Fruit fly (Drosophila melanogaster) whole organism, embryonic: Measurements from ENCODE around the gene CG9839.

Source experiments
- Atf3 ChIP-seq: fragments of 200-800 bp; sonication (Bioruptor generic); optimal IDR thresholded peaks from 3 replicates; lab custom pipeline; 2016; ENCODE audit warnings: missing biosample characterization, missing genetic modification characterization
- CG10431 ChIP-seq: fragments of 200-800 bp; sonication (Bioruptor generic); optimal IDR thresholded peaks from 3 replicates; lab custom pipeline; 2018; ENCODE audit warnings: missing biosample characterization, mild to moderate bottlenecking, missing genetic modification characterization
- CG10462 ChIP-seq: fragments of 200-800 bp; sonication (Bioruptor generic); optimal IDR thresholded peaks from 2 replicates; lab custom pipeline; 2016; ENCODE audit warnings: missing biosample characterization, missing genetic modification characterization
- CG10543 ChIP-seq: fragments of 200-800 bp; sonication (Bioruptor generic); optimal IDR thresholded peaks from 3 replicates; lab custom pipeline; 2017; ENCODE audit warnings: missing biosample characterization, mild to moderate bottlenecking, missing genetic modification characterization, moderate library complexity
- CG10979 ChIP-seq: fragments of 200-800 bp; sonication (Bioruptor generic); optimal IDR thresholded peaks from 2 replicates; lab custom pipeline; 2018; ENCODE audit warnings: missing biosample characterization, mild to moderate bottlenecking, missing genetic modification characterization, moderate library complexity
- CG17359 ChIP-seq: fragments of 200-800 bp; sonication (Bioruptor generic); optimal IDR thresholded peaks from 3 replicates; lab custom pipeline; 2018; ENCODE audit warnings: missing biosample characterization, mild to moderate bottlenecking, missing genetic modification characterization, moderate library complexity
- CG17829 ChIP-seq: fragments of 200-800 bp; optimal IDR thresholded peaks from 2 replicates; lab custom pipeline; 2019; ENCODE audit warnings: missing biosample characterization, mild to moderate bottlenecking, missing genetic modification characterization, moderate library complexity
- CG17912 ChIP-seq: fragments of 200-800 bp; sonication (Bioruptor generic); optimal IDR thresholded peaks from 2 replicates; lab custom pipeline; 2018; ENCODE audit warnings: missing biosample characterization, mild to moderate bottlenecking, missing genetic modification characterization
- CG31224 ChIP-seq: fragments of 200-800 bp; sonication (Bioruptor generic); IDR thresholded peaks from 2 replicates; pipeline ENCODE4 v1.3.6; 2022; ENCODE audit warnings: missing biosample characterization, missing genetic modification characterization
- CG31441 ChIP-seq: fragments of 200-800 bp; sonication (Bioruptor generic); IDR thresholded peaks from 2 replicates; pipeline ENCODE4 v1.3.6; 2022; ENCODE audit warnings: missing biosample characterization, missing genetic modification characterization
- CG6175 ChIP-seq: fragments of 200-800 bp; sonication (Bioruptor generic); IDR thresholded peaks from 3 replicates; pipeline ENCODE4 v1.3.6; 2022; ENCODE audit warnings: missing biosample characterization, missing genetic modification characterization
- CG6683 ChIP-seq: fragments of 200-800 bp; sonication (Bioruptor generic); optimal IDR thresholded peaks from 2 replicates; lab custom pipeline; 2017; ENCODE audit warnings: missing biosample characterization, mild to moderate bottlenecking, missing genetic modification characterization, missing genetic modification reagents
- CoRest ChIP-seq: fragments of 200-800 bp; sonication (Bioruptor generic); optimal IDR thresholded peaks from 3 replicates; lab custom pipeline; 2018; ENCODE audit warnings: missing biosample characterization, mild to moderate bottlenecking, missing genetic modification characterization, moderate library complexity
- ERR ChIP-seq: fragments of 200-800 bp; sonication (Bioruptor generic); optimal IDR thresholded peaks from 2 replicates; lab custom pipeline; 2016; ENCODE audit warnings: missing biosample characterization, missing genetic modification characterization
- Fer2 ChIP-seq: fragments of 200-800 bp; sonication (Bioruptor generic); optimal IDR thresholded peaks from 2 replicates; lab custom pipeline; 2018; ENCODE audit warnings: missing biosample characterization, mild to moderate bottlenecking, missing genetic modification characterization, moderate library complexity
- HLH4C ChIP-seq: fragments of 200-800 bp; sonication (Bioruptor generic); IDR thresholded peaks from 3 replicates; pipeline ENCODE4 v1.3.6; 2022; ENCODE audit warnings: missing biosample characterization, missing genetic modification characterization; ENCODE audit not compliant: partially characterized antibody
- Hey ChIP-seq: fragments of 200-800 bp; sonication (Bioruptor generic); optimal IDR thresholded peaks from 3 replicates; lab custom pipeline; 2018; ENCODE audit warnings: missing biosample characterization, mild to moderate bottlenecking, missing genetic modification characterization
- Lim3 ChIP-seq: fragments of 200-800 bp; sonication (Bioruptor generic); IDR thresholded peaks from 2 replicates; pipeline ENCODE4 v1.3.6; 2022; ENCODE audit warnings: missing biosample characterization, missing genetic modification characterization
- NC2α ChIP-seq: fragments of 200-800 bp; sonication (Bioruptor generic); optimal IDR thresholded peaks from 2 replicates; lab custom pipeline; 2016; ENCODE audit warnings: missing biosample characterization, missing genetic modification characterization
- Neu2 ChIP-seq: fragments of 200-800 bp; sonication (Bioruptor generic); optimal IDR thresholded peaks from 3 replicates; lab custom pipeline; 2016; ENCODE audit warnings: missing biosample characterization, missing genetic modification characterization, borderline replicate concordance
- PHDP ChIP-seq: fragments of 200-800 bp; sonication (Bioruptor generic); optimal IDR thresholded peaks from 3 replicates; lab custom pipeline; 2018; ENCODE audit warnings: missing biosample characterization, mild to moderate bottlenecking, missing genetic modification characterization, moderate library complexity
- Rfx ChIP-seq: fragments of 200-800 bp; sonication (Bioruptor generic); IDR thresholded peaks from 2 replicates; pipeline ENCODE4 v1.3.6; 2022; ENCODE audit warnings: missing biosample characterization, missing genetic modification characterization
- Stat92E ChIP-seq, 3 experiments: fragments of >200 bp in 2 of 3; fragments of 200-800 bp in 1 of 3; sonication (Bioruptor generic) in 1 of 3; optimal IDR thresholded peaks; 2 replicates each; lab custom pipeline; 2017 to 2019; ENCODE audit warnings: missing biosample characterization in 3 of 3, missing genetic modification characterization in 3 of 3, mild to moderate bottlenecking in 1 of 3, moderate library complexity in 1 of 3
- Usf ChIP-seq: fragments of 200-800 bp; sonication (Bioruptor generic); optimal IDR thresholded peaks from 2 replicates; lab custom pipeline; 2017; ENCODE audit warnings: missing genotype, missing biosample characterization, missing genetic modification characterization
- Vsx1 ChIP-seq: fragments of 200-800 bp; sonication (Bioruptor generic); optimal IDR thresholded peaks from 2 replicates; lab custom pipeline; 2017; ENCODE audit warnings: missing biosample characterization, mild to moderate bottlenecking, missing genetic modification characterization, missing genetic modification reagents
- chm ChIP-seq: fragments of 200-800 bp; sonication (Bioruptor generic); IDR thresholded peaks from 2 replicates; pipeline ENCODE4 v1.3.6; 2022; ENCODE audit warnings: missing biosample characterization, missing genetic modification characterization
- cwo ChIP-seq: fragments of 200-800 bp; sonication (Bioruptor generic); optimal IDR thresholded peaks from 3 replicates; lab custom pipeline; 2017; ENCODE audit warnings: missing biosample characterization, missing genetic modification characterization, mild to moderate bottlenecking, moderate library complexity, missing genetic modification reagents
- dm ChIP-seq: fragments of 200-800 bp; sonication (Bioruptor generic); optimal IDR thresholded peaks from 3 replicates; lab custom pipeline; 2016; ENCODE audit warnings: missing biosample characterization, missing genetic modification characterization
- ems ChIP-seq: fragments of 200-800 bp; sonication (Bioruptor generic); optimal IDR thresholded peaks from 3 replicates; lab custom pipeline; 2016; ENCODE audit warnings: missing biosample characterization, missing genetic modification characterization
- fd102C ChIP-seq: fragments of 200-800 bp; sonication (Bioruptor generic); optimal IDR thresholded peaks from 2 replicates; lab custom pipeline; 2018; ENCODE audit warnings: missing biosample characterization, mild to moderate bottlenecking, missing genetic modification characterization, moderate library complexity
- fd3F ChIP-seq: fragments of 200-800 bp; sonication (Bioruptor generic); optimal IDR thresholded peaks from 2 replicates; lab custom pipeline; 2018; ENCODE audit warnings: missing biosample characterization, mild to moderate bottlenecking, missing genetic modification characterization, moderate library complexity
- fd64A ChIP-seq: fragments of 200-800 bp; sonication (Bioruptor generic); optimal IDR thresholded peaks from 3 replicates; lab custom pipeline; 2018; ENCODE audit warnings: missing biosample characterization, mild to moderate bottlenecking, missing genetic modification characterization
- fu2 ChIP-seq: fragments of 200-800 bp; sonication (Bioruptor generic); optimal IDR thresholded peaks from 2 replicates; lab custom pipeline; 2016; ENCODE audit warnings: missing biosample characterization, missing genetic modification characterization
- gfzf ChIP-seq: fragments of 200-800 bp; sonication (Bioruptor generic); optimal IDR thresholded peaks from 2 replicates; lab custom pipeline; 2016; ENCODE audit warnings: missing biosample characterization, mild to moderate bottlenecking, missing genetic modification characterization, moderate library complexity
- gsb ChIP-seq: fragments of 200-800 bp; sonication (Bioruptor generic); IDR thresholded peaks from 2 replicates; pipeline ENCODE4 v1.3.6; 2022; ENCODE audit warnings: missing biosample characterization, missing genetic modification characterization
- gt ChIP-seq: fragments of 200-800 bp; sonication (Bioruptor generic); IDR thresholded peaks from 2 replicates; pipeline ENCODE4 v1.3.6; 2022; ENCODE audit warnings: missing biosample characterization, missing genetic modification characterization
- hkb ChIP-seq, 2 experiments: fragments of 200-800 bp in 1 of 2; fragments of >200 bp in 1 of 2; sonication (Bioruptor generic) in 1 of 2; IDR thresholded peaks in 1 of 2; optimal IDR thresholded peaks in 1 of 2; 2 replicates each; pipeline versions ENCODE4 v1.3.6 to Lab custom; 2017 to 2022; ENCODE audit warnings: missing biosample characterization in 1 of 2, missing genetic modification characterization in 1 of 2
- jigr1 ChIP-seq: fragments of 200-800 bp; sonication (Bioruptor generic); IDR thresholded peaks from 3 replicates; pipeline ENCODE4 v1.3.6; 2022; ENCODE audit warnings: missing biosample characterization, missing genetic modification characterization
- kah ChIP-seq: fragments of 200-800 bp; sonication (Bioruptor generic); optimal IDR thresholded peaks from 2 replicates; lab custom pipeline; 2018; ENCODE audit warnings: missing biosample characterization, mild to moderate bottlenecking, missing genetic modification characterization
- lmd ChIP-seq: fragments of 200-800 bp; sonication (Bioruptor generic); IDR thresholded peaks from 2 replicates; pipeline ENCODE4 v1.3.6; 2022; ENCODE audit warnings: missing biosample characterization, missing genetic modification characterization
- lov ChIP-seq, 2 experiments: fragments of 200-800 bp in 1 of 2; fragments of >200 bp in 1 of 2; sonication (Bioruptor generic) in 1 of 2; IDR thresholded peaks in 1 of 2; optimal IDR thresholded peaks in 1 of 2; 2 replicates in 1 of 2; 3 replicates in 1 of 2; pipeline versions ENCODE4 v1.3.6 to Lab custom; 2017 to 2022; ENCODE audit warnings: missing biosample characterization in 1 of 2, missing genetic modification characterization in 1 of 2
- nom ChIP-seq: fragments of 200-800 bp; sonication (Bioruptor generic); optimal IDR thresholded peaks from 2 replicates; lab custom pipeline; 2017; ENCODE audit warnings: missing biosample characterization, missing genetic modification characterization, mild to moderate bottlenecking, moderate library complexity, missing genetic modification reagents
- pfk ChIP-seq: fragments of 200-800 bp; sonication (Bioruptor generic); optimal IDR thresholded peaks from 2 replicates; lab custom pipeline; 2018; ENCODE audit warnings: missing biosample characterization, mild to moderate bottlenecking, missing genetic modification characterization, moderate library complexity
- repo ChIP-seq: fragments of 200-800 bp; sonication (Bioruptor generic); optimal IDR thresholded peaks from 2 replicates; lab custom pipeline; 2016; ENCODE audit warnings: missing biosample characterization, missing genetic modification characterization
- run ChIP-seq: fragments of 200-800 bp; sonication (Bioruptor generic); optimal IDR thresholded peaks from 3 replicates; lab custom pipeline; 2018; ENCODE audit warnings: missing biosample characterization, mild to moderate bottlenecking, missing genetic modification characterization
- salm ChIP-seq: fragments of 200-800 bp; sonication (Bioruptor generic); optimal IDR thresholded peaks from 2 replicates; lab custom pipeline; 2018; ENCODE audit warnings: missing biosample characterization, mild to moderate bottlenecking, missing genetic modification characterization
- slou ChIP-seq: fragments of 200-800 bp; sonication (Bioruptor generic); optimal IDR thresholded peaks from 3 replicates; lab custom pipeline; 2016; ENCODE audit warnings: missing biosample characterization, missing genetic modification characterization
- ssp ChIP-seq: fragments of 200-800 bp; sonication (Bioruptor generic); IDR thresholded peaks from 2 replicates; pipeline ENCODE4 v1.3.6; 2022; ENCODE audit warnings: missing biosample characterization, missing genetic modification characterization

Gene CG9839

dm6 chr3R:8820428-8820912 is 14.9 kb upstream of the CG9839 start, which contains the start of gene aqz (continued):
- TF ChIP-seq fd102C (peak; percentile 47), Vsx1 (GFP tag; lab: Kevin White, UChicago) (no peak), Rfx (GFP tag; lab: Robert Waterston, UW) (peak; percentile 74), CG31441 (peak; percentile 39), CG10543 (GFP tag; lab: Kevin White, UChicago) (peak; percentile 85), gt (GFP tag; lab: Robert Waterston, UW) (no peak), Stat92E (GFP tag; optimal IDR thresholded peaks at IDR 0.05; lab: Kevin White, UChicago) (peak in 1 of 3 experiments; percentile 90), Fer2 (tag; lab: Kevin White, UChicago) (no peak), NC2α (GFP tag; lab: Kevin White, UChicago) (peak; percentile 91), lmd (GFP tag; lab: Robert Waterston, UW) (no peak; the same call in 1 of the 2 replicates), gsb (GFP tag; lab: Robert Waterston, UW) (peak; percentile 49; the same call in 1 of the 2 replicates), pfk (GFP tag; lab: Kevin White, UChicago) (peak; percentile 64), hkb (optimal IDR thresholded peaks at IDR 0.05; lab: Kevin White, UChicago) (peak; percentile 27), hkb (GFP tag; IDR thresholded peaks at IDR 0.05; lab: Robert Waterston, UW) (peak; percentile 63), Usf (GFP tag; lab: Kevin White, UChicago) (no peak), fu2 (GFP tag; lab: Kevin White, UChicago) (peak; percentile 58), nom (GFP tag; lab: Kevin White, UChicago) (peak; percentile 63), CG10431 (GFP tag; lab: Kevin White, UChicago) (peak; percentile 42), gfzf (GFP tag; lab: Kevin White, UChicago) (peak; percentile 80), Lim3 (GFP tag; lab: Robert Waterston, UW) (no peak), cwo (GFP tag; lab: Kevin White, UChicago) (peak; percentile 64), ERR (GFP tag; lab: Kevin White, UChicago) (peak; percentile 73), jigr1 (GFP tag; lab: Robert Waterston, UW) (no peak; the same call in 2 of the 3 replicates), chm (GFP tag; lab: Robert Waterston, UW) (peak; percentile 95), CG10979 (tag; lab: Kevin White, UChicago) (peak; percentile 37), ems (GFP tag; lab: Kevin White, UChicago) (peak; percentile 74), CG17359 (tag; lab: Kevin White, UChicago) (peak; percentile 57), CG6175 (GFP tag; lab: Robert Waterston, UW) (0 out of 3 replicates have a peak, but pooled peaks have one; percentile 43), run (tag; lab: Kevin White, UChicago) (peak; percentile 57), CoRest (tag; lab: Kevin White, UChicago) (peak; percentile 62), CG31224 (GFP tag; lab: Robert Waterston, UW) (no peak), lov (optimal IDR thresholded peaks at IDR 0.05; lab: Kevin White, UChicago) (no peak), lov (GFP tag; IDR thresholded peaks at IDR 0.05; lab: Robert Waterston, UW) (0 out of 3 replicates have a peak, but pooled peaks have one; percentile 53), HLH4C (GFP tag; lab: Robert Waterston, UW) (peak; percentile 31; the same call in 1 of the 3 replicates), fd3F (no peak), salm (peak; percentile 37), Neu2 (peak; percentile 91), CG17912 (GFP tag; lab: Kevin White, UChicago) (peak; percentile 51), fd64A (GFP tag; lab: Kevin White, UChicago) (peak; percentile 51), repo (no peak), CG10462 (GFP tag; lab: Kevin White, UChicago) (no peak), CG6683 (no peak), slou (GFP tag; lab: Kevin White, UChicago) (peak; percentile 8), PHDP (tag; lab: Kevin White, UChicago) (peak; percentile 19), Atf3 (GFP tag; lab: Kevin White, UChicago) (peak; percentile 78), CG17829 (tag; lab: Kevin White, UChicago) (peak; percentile 77), ssp (peak; percentile 92), dm (GFP tag; lab: Kevin White, UChicago) (peak; percentile 67), Hey (tag; lab: Kevin White, UChicago) (no peak), kah (peak; percentile 68)
